Worm (Caenorhabditis elegans) whole organism, L4 larva: Measurements from ENCODE around the gene pwp-1.

ENCODE experiments used
- F26F4.8 ChIP-seq: fragments of 200-800 bp; sonication (Bioruptor generic); conservative IDR thresholded peaks from 2 replicates; pipeline ENCODE4 v1.3.6; 2022; ENCODE audit warnings: missing genetic modification characterization, missing compliant biosample characterization
- F49E8.2 ChIP-seq: sonication (generic microtip); optimal IDR thresholded peaks from 2 replicates; lab custom pipeline; 2016; ENCODE audit warnings: missing compliant biosample characterization, mild to moderate bottlenecking, missing genetic modification characterization, borderline replicate concordance
- Y48G9A.11 ChIP-seq: fragments of 200-800 bp; sonication (Bioruptor generic); IDR thresholded peaks from 2 replicates; pipeline ENCODE4 v1.3.6; 2022; ENCODE audit warnings: missing genetic modification reagents, missing genetic modification characterization, missing compliant biosample characterization
- aha-1 ChIP-seq: fragments of 150-350 bp; peaks from one replicate; lab custom pipeline; 2014; ENCODE audit warnings: missing biosample characterization, missing genetic modification characterization
- ceh-20 ChIP-seq: fragments of 200-800 bp; sonication (Bioruptor generic); IDR thresholded peaks from 2 replicates; pipeline ENCODE4 v1.3.6; 2022; ENCODE audit warnings: missing genetic modification reagents, missing genetic modification characterization, missing compliant biosample characterization
- ceh-28 ChIP-seq: fragments of 150-350 bp; optimal IDR thresholded peaks from 2 replicates; lab custom pipeline; 2014; ENCODE audit warnings: missing biosample characterization, missing genetic modification reagents, missing genetic modification characterization
- ceh-32 ChIP-seq: sonication (generic microtip); optimal IDR thresholded peaks from 2 replicates; lab custom pipeline; 2016; ENCODE audit warnings: mild to moderate bottlenecking, missing genetic modification characterization, missing compliant biosample characterization; ENCODE audit not compliant: poor library complexity
- ceh-62 ChIP-seq: sonication (generic microtip); optimal IDR thresholded peaks from 2 replicates; lab custom pipeline; 2017; ENCODE audit warnings: missing biosample characterization, missing genetic modification characterization
- ceh-82 ChIP-seq: sonication (generic microtip); optimal IDR thresholded peaks from 2 replicates; lab custom pipeline; 2017; ENCODE audit warnings: missing biosample characterization, missing genetic modification characterization
- cey-2 ChIP-seq: sonication (generic microtip); optimal IDR thresholded peaks from 3 replicates; lab custom pipeline; 2017; ENCODE audit warnings: missing genetic modification characterization, mild to moderate bottlenecking, missing compliant biosample characterization, antibody characterized with exemption, borderline replicate concordance; ENCODE audit not compliant: insufficient read depth
- daf-12 ChIP-seq: fragments of 150-350 bp; optimal IDR thresholded peaks from 2 replicates; lab custom pipeline; 2014; ENCODE audit warnings: missing biosample characterization, missing genetic modification reagents, missing genetic modification characterization
- daf-16 ChIP-seq, 3 experiments: sonication (generic microtip); optimal IDR thresholded peaks; 2 replicates each; lab custom pipeline; 2016 to 2017; ENCODE audit warnings: missing genetic modification characterization in 3 of 3, missing genetic modification reagents in 3 of 3, mild to moderate bottlenecking in 2 of 3, missing compliant biosample characterization in 2 of 3, missing biosample characterization in 1 of 3, moderate library complexity in 1 of 3
- dmd-8 ChIP-seq: fragments of 200-800 bp; sonication (Bioruptor generic); IDR thresholded peaks from 2 replicates; pipeline ENCODE4 v1.3.6; 2022; ENCODE audit warnings: missing genetic modification characterization, missing compliant biosample characterization
- duxl-1 ChIP-seq: sonication (generic microtip); optimal IDR thresholded peaks from 2 replicates; lab custom pipeline; 2016; ENCODE audit warnings: mild to moderate bottlenecking, missing genetic modification characterization, moderate library complexity, missing compliant biosample characterization; ENCODE audit not compliant: poor library complexity
- dve-1 ChIP-seq: sonication (generic microtip); optimal IDR thresholded peaks from 2 replicates; lab custom pipeline; 2017; ENCODE audit warnings: antibody characterized with exemption, mild to moderate bottlenecking, missing genetic modification characterization, missing compliant biosample characterization; ENCODE audit not compliant: insufficient read depth
- fos-1 ChIP-seq: fragments of 150-350 bp; optimal IDR thresholded peaks from 2 replicates; lab custom pipeline; 2014; ENCODE audit warnings: missing biosample characterization, missing genetic modification characterization
- hif-1 ChIP-seq, 2 experiments: sonication (generic microtip); optimal IDR thresholded peaks; 2 replicates each; lab custom pipeline; 2016 to 2017; ENCODE audit warnings: missing compliant biosample characterization in 2 of 2, missing genetic modification characterization in 2 of 2, missing genetic modification reagents in 2 of 2, missing genotype in 2 of 2, mild to moderate bottlenecking in 1 of 2
- hlh-30 ChIP-seq: sonication (generic microtip); optimal IDR thresholded peaks from 2 replicates; lab custom pipeline; 2017; ENCODE audit warnings: antibody characterized with exemption, mild to moderate bottlenecking, missing genetic modification characterization, missing compliant biosample characterization; ENCODE audit not compliant: insufficient read depth
- hmg-1.1 ChIP-seq: fragments of 200-800 bp; sonication (Bioruptor generic); IDR thresholded peaks from 2 replicates; pipeline ENCODE4 v1.3.6; 2022; ENCODE audit warnings: missing genetic modification reagents, missing genetic modification characterization, missing compliant biosample characterization
- jun-1 ChIP-seq: fragments of 150-350 bp; optimal IDR thresholded peaks from 2 replicates; lab custom pipeline; 2014; ENCODE audit warnings: missing biosample characterization, missing genetic modification reagents, missing genetic modification characterization
- lim-7 ChIP-seq: fragments of 200-800 bp; sonication (Bioruptor generic); IDR thresholded peaks from 2 replicates; pipeline ENCODE4 v1.3.6; 2022; ENCODE audit warnings: missing genetic modification characterization, missing compliant biosample characterization
- lin-1 ChIP-seq: fragments of 200-800 bp; sonication (Bioruptor generic); IDR thresholded peaks from 2 replicates; pipeline ENCODE4 v1.3.6; 2022; ENCODE audit warnings: missing genetic modification reagents, missing genetic modification characterization, missing compliant biosample characterization
- lin-13 ChIP-seq: fragments of 150-350 bp; optimal IDR thresholded peaks from 2 replicates; lab custom pipeline; 2014; ENCODE audit warnings: missing biosample characterization, missing genetic modification reagents, missing genetic modification characterization
- lin-39 ChIP-seq: fragments of 150-350 bp; optimal IDR thresholded peaks from 2 replicates; lab custom pipeline; 2014; ENCODE audit warnings: missing biosample characterization, missing genetic modification reagents, missing genetic modification characterization
- lir-3 ChIP-seq: sonication (generic microtip); optimal IDR thresholded peaks from 2 replicates; lab custom pipeline; 2016; ENCODE audit warnings: mild to moderate bottlenecking, missing genetic modification characterization, missing compliant biosample characterization
- mdl-1 ChIP-seq, 2 experiments: fragments of 150-350 bp in 1 of 2; sonication (generic microtip) in 1 of 2; optimal IDR thresholded peaks; 2 replicates each; lab custom pipeline; 2014 to 2017; ENCODE audit warnings: missing biosample characterization in 2 of 2, missing genetic modification characterization in 2 of 2
- nhr-10 ChIP-seq: fragments of 150-350 bp; optimal IDR thresholded peaks from 2 replicates; lab custom pipeline; 2014; ENCODE audit warnings: missing biosample characterization, missing genetic modification characterization
- nhr-102 ChIP-seq: sonication (generic microtip); optimal IDR thresholded peaks from 2 replicates; lab custom pipeline; 2016; ENCODE audit warnings: mild to moderate bottlenecking, missing genetic modification characterization, moderate library complexity, missing compliant biosample characterization
- nhr-25 ChIP-seq: sonication (generic microtip); optimal IDR thresholded peaks from 2 replicates; lab custom pipeline; 2017; ENCODE audit warnings: missing genetic modification characterization, mild to moderate bottlenecking, missing compliant biosample characterization, antibody characterized with exemption, moderate library complexity, borderline replicate concordance; ENCODE audit not compliant: insufficient read depth
- nhr-77 ChIP-seq: fragments of 150-350 bp; optimal IDR thresholded peaks from 2 replicates; lab custom pipeline; 2014; ENCODE audit warnings: missing biosample characterization, missing genetic modification characterization
- pha-4 ChIP-seq, 2 experiments: fragments of 150-350 bp in 1 of 2; fragments of 200-800 bp in 1 of 2; sonication (Bioruptor generic) in 1 of 2; IDR thresholded peaks in 1 of 2; optimal IDR thresholded peaks in 1 of 2; 2 replicates each; pipeline versions ENCODE4 v1.3.6 to Lab custom; 2014 to 2022; ENCODE audit warnings: missing genetic modification characterization in 2 of 2, missing genetic modification reagents in 2 of 2, missing biosample characterization in 1 of 2, missing compliant biosample characterization in 1 of 2
- php-3 ChIP-seq: fragments of 200-800 bp; sonication (Bioruptor generic); IDR thresholded peaks from 2 replicates; pipeline ENCODE4 v1.3.6; 2022; ENCODE audit warnings: missing genetic modification reagents, missing genetic modification characterization, missing compliant biosample characterization
- pqm-1 ChIP-seq: sonication (generic microtip); optimal IDR thresholded peaks from 2 replicates; lab custom pipeline; 2017; ENCODE audit warnings: missing biosample characterization, missing genetic modification characterization
- rbr-2 ChIP-seq: sonication (generic microtip); optimal IDR thresholded peaks from 2 replicates; lab custom pipeline; 2016; ENCODE audit warnings: missing genotype, missing genetic modification characterization, missing compliant biosample characterization
- skn-1 ChIP-seq: fragments of 150-350 bp; optimal IDR thresholded peaks from 2 replicates; lab custom pipeline; 2014; ENCODE audit warnings: missing biosample characterization, missing genetic modification characterization
- spr-3 ChIP-seq: fragments of 200-800 bp; sonication (Bioruptor generic); optimal IDR thresholded peaks from 2 replicates; lab custom pipeline; 2018; ENCODE audit warnings: mild to moderate bottlenecking, missing genetic modification characterization, missing compliant biosample characterization
- tag-97 ChIP-seq: fragments of 200-800 bp; sonication (Bioruptor generic); IDR thresholded peaks from 2 replicates; pipeline ENCODE4 v1.3.6; 2022; ENCODE audit warnings: missing genetic modification characterization, missing compliant biosample characterization
- unc-39 ChIP-seq: sonication (generic microtip); optimal IDR thresholded peaks from 2 replicates; lab custom pipeline; 2017; ENCODE audit warnings: missing biosample characterization, missing genetic modification characterization
- unc-62 ChIP-seq, 3 experiments: fragments of 150-350 bp in 1 of 3; sonication (generic microtip); optimal IDR thresholded peaks in 2 of 3; peaks in 1 of 3; 1 replicate in 1 of 3; 2 replicates in 2 of 3; lab custom pipeline; 2014 to 2017; ENCODE audit warnings: missing biosample characterization in 3 of 3, missing genetic modification characterization in 3 of 3, missing genetic modification reagents in 3 of 3, missing genotype in 1 of 3
- zip-11 ChIP-seq: fragments of 200-800 bp; sonication (Bioruptor generic); IDR thresholded peaks from 2 replicates; pipeline ENCODE4 v1.3.6; 2022; ENCODE audit warnings: missing genetic modification characterization, missing compliant biosample characterization
- ztf-11 ChIP-seq: fragments of 150-350 bp; optimal IDR thresholded peaks from 2 replicates; lab custom pipeline; 2014; ENCODE audit warnings: missing biosample characterization, missing genetic modification characterization
- ztf-7 ChIP-seq: fragments of 150-350 bp; optimal IDR thresholded peaks from 2 replicates; lab custom pipeline; 2014; ENCODE audit warnings: missing biosample characterization, missing genetic modification characterization

The pwp-1 gene

ce11 chrIV:13240078-13240841 is 3.9 kb upstream of the pwp-1 start, which contains the start of gene rpl-12 (continued):
- peak; percentile 87 to 96 for TF ChIP-seq daf-16 (GFP tag; optimal IDR thresholded peaks at IDR 0.05; lab: Kevin White, UChicago)
- TF ChIP-seq daf-16 (tag; optimal IDR thresholded peaks at IDR 0.05; lab: Kevin White, UChicago): peak; percentile 97
- peak; percentile 98 for TF ChIP-seq rbr-2
- TF ChIP-seq cey-2 (tag; lab: Kevin White, UChicago): peak; percentile 53
- TF ChIP-seq zip-11 (GFP tag; lab: Robert Waterston, UW): no peak
- peak; percentile 89 for TF ChIP-seq skn-1
- peak; percentile 97 for TF ChIP-seq spr-3
- TF ChIP-seq nhr-25: peak; percentile 96
- TF ChIP-seq nhr-10: peak; percentile 77
- peak; percentile 98 for TF ChIP-seq nhr-77 (tag; lab: Kevin White, UChicago)
- no peak for TF ChIP-seq unc-39 (tag; lab: Kevin White, UChicago)
- TF ChIP-seq mdl-1 (tag; optimal IDR thresholded peaks at IDR 0.05; lab: Kevin White, UChicago): peak in 1 of 2 experiments; percentile 89
- TF ChIP-seq hif-1 (tag; optimal IDR thresholded peaks at IDR 0.05; lab: Kevin White, UChicago): peak; percentile 82 to 95
- TF ChIP-seq ceh-20 (GFP tag; lab: Robert Waterston, UW): peak; percentile 99
- peak; percentile 83 for TF ChIP-seq F49E8.2 (tag; lab: Kevin White, UChicago)
- peak; percentile 99 for TF ChIP-seq aha-1 (tag; lab: Kevin White, UChicago)
- peak; percentile 49 for TF ChIP-seq pqm-1 (tag; lab: Kevin White, UChicago)
- peak; percentile 97 for TF ChIP-seq ztf-7 (tag; lab: Kevin White, UChicago)
- peak; percentile 90 for TF ChIP-seq lin-1 (GFP tag; lab: Robert Waterston, UW)
- peak; percentile 98 for TF ChIP-seq hmg-1.1 (GFP tag; lab: Robert Waterston, UW)
- no peak for TF ChIP-seq tag-97 (GFP tag; lab: Robert Waterston, UW)
- no peak for TF ChIP-seq ceh-62 (tag; lab: Kevin White, UChicago)
- TF ChIP-seq ceh-82 (tag; lab: Kevin White, UChicago): peak; percentile 22
- peak; percentile 98 for TF ChIP-seq nhr-102 (tag; lab: Kevin White, UChicago)
- peak; percentile 18 to 100 for TF ChIP-seq unc-62 (GFP tag; optimal IDR thresholded peaks at IDR 0.05 in 1 of 2; lab: Kevin White, UChicago)
- TF ChIP-seq unc-62 (tag; optimal IDR thresholded peaks at IDR 0.05; lab: Kevin White, UChicago): no peak
- TF ChIP-seq ceh-32 (tag; lab: Kevin White, UChicago): peak; percentile 68
- TF ChIP-seq ztf-11 (tag; lab: Kevin White, UChicago): no peak
- peak; percentile 93 for TF ChIP-seq php-3 (GFP tag; lab: Robert Waterston, UW)
- TF ChIP-seq fos-1 (tag; lab: Kevin White, UChicago): peak; percentile 65
- TF ChIP-seq lin-39 (tag; lab: Kevin White, UChicago): peak; percentile 33

DNA sequence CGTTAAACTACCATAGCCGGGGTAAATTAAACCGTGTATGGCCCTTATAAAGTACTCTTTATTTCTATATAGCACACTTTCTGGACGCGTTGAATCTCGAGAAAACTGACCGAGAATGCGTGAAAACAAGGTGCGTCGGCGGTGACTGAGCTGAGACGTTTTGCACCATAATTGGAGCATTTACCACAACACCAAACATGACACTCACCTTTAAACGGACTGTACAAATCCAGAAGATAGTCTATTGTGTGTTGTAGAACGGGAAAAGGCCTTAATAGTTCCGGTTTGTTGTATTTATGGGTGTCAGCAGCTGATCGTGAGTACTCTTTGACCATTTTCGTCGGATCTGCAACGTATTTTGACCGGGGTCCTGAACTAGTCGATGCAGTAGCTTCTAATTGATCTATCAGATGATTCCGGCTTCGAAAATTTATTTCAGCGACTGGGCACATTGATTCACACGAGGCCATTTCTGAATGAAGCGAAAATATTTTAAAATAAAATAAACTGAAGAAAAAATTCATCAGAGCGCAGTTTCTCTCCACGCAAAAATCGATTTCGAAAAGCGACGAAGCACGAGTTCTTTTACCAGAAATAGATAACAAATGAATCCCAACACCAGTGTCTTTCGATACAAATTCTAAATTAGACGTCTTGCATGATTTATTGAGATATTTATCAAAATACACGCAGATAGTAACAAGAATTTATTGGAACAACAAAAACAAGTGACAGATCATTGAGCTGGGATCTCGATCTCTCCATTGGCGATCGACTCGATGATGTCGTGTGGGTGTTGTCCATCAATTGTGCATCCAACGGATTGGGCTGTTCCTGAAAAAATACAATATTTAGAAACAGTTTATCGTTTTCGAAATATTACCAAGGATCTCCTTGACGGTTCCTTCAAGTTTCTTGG is 2.8 kb upstream of the pwp-1 start, which contains the start of gene tag-115:
tag-115 (minus strand) TSS at position 472 of the 919 bp plus-strand sequence.
- peak; percentile 39 for TF ChIP-seq dve-1 (tag; lab: Kevin White, UChicago)
- peak; percentile 50; the same call in 1 of the 2 replicates for TF ChIP-seq Y48G9A.11 (GFP tag; lab: Robert Waterston, UW)
- 0 out of 2 replicates have a peak, but pooled peaks have one; percentile 23 for TF ChIP-seq lim-7 (GFP tag; lab: Robert Waterston, UW)
- no peak for TF ChIP-seq lir-3 (tag; lab: Kevin White, UChicago)
- TF ChIP-seq hlh-30 (tag; lab: Kevin White, UChicago): peak; percentile 25
- peak in 1 of 2 experiments; percentile 12 for TF ChIP-seq daf-16 (GFP tag; optimal IDR thresholded peaks at IDR 0.05; lab: Kevin White, UChicago)
- peak; percentile 33 for TF ChIP-seq daf-16 (tag; optimal IDR thresholded peaks at IDR 0.05; lab: Kevin White, UChicago)
- peak; percentile 71; the same call in 1 of the 2 replicates for TF ChIP-seq pha-4 (GFP tag; IDR thresholded peaks at IDR 0.05; lab: Robert Waterston, UW)
- TF ChIP-seq pha-4 (tag; optimal IDR thresholded peaks at IDR 0.05; lab: Kevin White, UChicago): no peak
- TF ChIP-seq ceh-82 (tag; lab: Kevin White, UChicago): no peak
- TF ChIP-seq duxl-1 (tag; lab: Kevin White, UChicago): peak; percentile 56
- no peak for TF ChIP-seq lin-39 (tag; lab: Kevin White, UChicago)
- TF ChIP-seq ceh-28 (tag; lab: Kevin White, UChicago): no peak
- TF ChIP-seq lin-13 (GFP tag; lab: Kevin White, UChicago): peak; percentile 23
- TF ChIP-seq F26F4.8 (GFP tag; lab: Robert Waterston, UW): no peak; the same call in 1 of the 2 replicates
- no peak for TF ChIP-seq ceh-32 (tag; lab: Kevin White, UChicago)
- no peak for TF ChIP-seq unc-39 (tag; lab: Kevin White, UChicago)
- TF ChIP-seq daf-12 (tag; lab: Kevin White, UChicago): no peak
- TF ChIP-seq dmd-8 (GFP tag; lab: Robert Waterston, UW): no peak
- no peak for TF ChIP-seq cey-2 (tag; lab: Kevin White, UChicago)
- TF ChIP-seq jun-1 (tag; lab: Kevin White, UChicago): no peak
